Fruit fly (Drosophila melanogaster): ENCODE data around the gene M1BP.

Gene M1BP

DNA sequence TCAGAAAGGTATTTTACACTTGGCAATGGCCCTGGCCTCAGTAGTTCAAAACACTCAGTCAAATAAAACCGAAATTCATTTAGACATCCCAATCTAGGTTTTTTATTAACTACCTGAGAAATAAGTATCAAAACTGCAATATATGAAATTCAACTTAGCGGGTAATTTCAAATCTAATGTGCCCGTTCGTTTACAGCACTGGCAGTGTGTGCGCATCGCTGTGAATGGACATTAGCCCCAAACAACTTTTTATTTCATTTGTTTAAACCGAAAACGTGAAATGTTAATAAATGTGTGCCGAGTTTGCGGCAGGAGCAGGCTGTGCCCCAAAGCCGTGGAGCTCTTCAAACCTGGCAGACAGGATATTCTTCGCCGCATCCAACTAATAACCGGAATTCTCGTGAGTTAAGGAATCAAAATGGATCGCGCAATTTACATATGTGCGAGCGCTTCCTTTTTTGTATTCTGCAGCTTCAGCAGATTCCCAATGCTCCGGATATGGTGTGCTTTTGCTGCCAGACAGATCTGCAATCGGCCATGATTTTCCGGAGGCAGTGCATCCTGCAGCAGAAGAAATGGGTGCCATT, 8.4 kb downstream of the M1BP start, which contains the start of gene nom (continued):
- no peak for TF ChIP-seq CG3281 (GFP tag; optimal IDR thresholded peaks at IDR 0.05)
- TF ChIP-seq Med (GFP tag), result peak; percentile 67
- TF ChIP-seq CG6683 (GFP tag; optimal IDR thresholded peaks at IDR 0.05), result no peak
- no peak for TF ChIP-seq Adf1 (GFP tag; IDR thresholded peaks at IDR 0.05)
- TF ChIP-seq schlank (tag; optimal IDR thresholded peaks at IDR 0.05), result no peak
- TF ChIP-seq Dbx (GFP tag; IDR thresholded peaks at IDR 0.05), result no peak
- TF ChIP-seq grau (tag; optimal IDR thresholded peaks at IDR 0.05), result no peak
- TF ChIP-seq ro (GFP tag; IDR thresholded peaks at IDR 0.05), result no peak
- TF ChIP-seq CG11723 (GFP tag; optimal IDR thresholded peaks at IDR 0.05), result no peak
- TF ChIP-seq ssp (GFP tag; IDR thresholded peaks at IDR 0.05), result no peak
- no peak for TF ChIP-seq CG7987 (GFP tag; optimal IDR thresholded peaks at IDR 0.05)
- no peak for TF ChIP-seq CG18599 (GFP tag; optimal IDR thresholded peaks at IDR 0.05)
- TF ChIP-seq CG16815 (GFP tag; optimal IDR thresholded peaks at IDR 0.05), result no peak
- no peak for TF ChIP-seq CG9932 (GFP tag; IDR thresholded peaks at IDR 0.05)
- no peak for TF ChIP-seq CG15601 (tag; optimal IDR thresholded peaks at IDR 0.05)
- no peak for TF ChIP-seq Awh (GFP tag; IDR thresholded peaks at IDR 0.05)
- TF ChIP-seq cwo (GFP tag; optimal IDR thresholded peaks at IDR 0.05), result no peak
- TF ChIP-seq emc (GFP tag; optimal IDR thresholded peaks at IDR 0.05), result no peak
- no peak for TF ChIP-seq ara (GFP tag; IDR thresholded peaks at IDR 0.05)
- TF ChIP-seq lab (GFP tag; optimal IDR thresholded peaks at IDR 0.05), result no peak
- TF ChIP-seq CG12236 (GFP tag; optimal IDR thresholded peaks at IDR 0.05), result no peak
- TF ChIP-seq CG30020 (tag; optimal IDR thresholded peaks at IDR 0.05), result no peak
- no peak for TF ChIP-seq CG11504 (tag; optimal IDR thresholded peaks at IDR 0.05)
- no peak for TF ChIP-seq crc (GFP tag; optimal IDR thresholded peaks at IDR 0.05)
- no peak for TF ChIP-seq CG8359 (GFP tag; optimal IDR thresholded peaks at IDR 0.05; ENCODE audit: borderline replicate concordance)
- TF ChIP-seq esg (GFP tag; conservative IDR thresholded peaks at IDR 0.05), result no peak
- no peak for TF ChIP-seq CG31224 (GFP tag; IDR thresholded peaks at IDR 0.05)
- TF ChIP-seq p53 (GFP tag; optimal IDR thresholded peaks at IDR 0.05), result no peak

DNA sequence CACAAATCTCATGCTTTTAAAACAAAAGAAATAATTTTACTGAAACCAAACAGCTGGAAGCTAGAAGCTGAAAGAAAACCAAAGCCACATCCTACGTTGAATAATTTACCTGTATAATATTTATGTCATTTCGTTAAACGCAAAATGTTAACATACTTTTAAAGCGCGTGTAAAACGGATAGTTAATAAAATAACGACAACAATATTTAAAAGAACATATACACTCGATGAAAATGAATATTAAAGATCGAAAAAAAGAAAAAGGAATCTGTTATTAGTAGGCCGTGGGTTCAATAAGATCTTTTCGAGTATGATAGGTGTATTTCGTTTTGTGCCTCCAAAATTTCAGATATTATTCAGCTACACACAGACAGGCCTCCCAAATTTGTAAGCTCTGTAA, 10.4 kb downstream of the M1BP start, which contains the start of gene CG8136:
Gene CG8136, plus strand, starts transcription at position 301 of the 400 bp plus-strand sequence.
- no peak for TF ChIP-seq corto (GFP tag; optimal IDR thresholded peaks at IDR 0.05)
- no peak for TF ChIP-seq mam (GFP tag; optimal IDR thresholded peaks at IDR 0.05)
- no peak for TF ChIP-seq ems (GFP tag; optimal IDR thresholded peaks at IDR 0.05)
- TF ChIP-seq emc (GFP tag; optimal IDR thresholded peaks at IDR 0.05), result no peak
- TF ChIP-seq grau (tag; optimal IDR thresholded peaks at IDR 0.05), result no peak
- TF ChIP-seq Chrac-16 (GFP tag; optimal IDR thresholded peaks at IDR 0.05), result no peak
- no peak for TF ChIP-seq shn (GFP tag; optimal IDR thresholded peaks at IDR 0.05)
- no peak for TF ChIP-seq Ets97D (GFP tag; optimal IDR thresholded peaks at IDR 0.05)
- no peak for TF ChIP-seq ac (GFP tag; optimal IDR thresholded peaks at IDR 0.05)
- no peak for TF ChIP-seq croc (GFP tag; conservative IDR thresholded peaks at IDR 0.05)
- TF ChIP-seq org-1 (GFP tag; optimal IDR thresholded peaks at IDR 0.05), result no peak
- no peak for TF ChIP-seq CG17802 (tag; optimal IDR thresholded peaks at IDR 0.05)
- TF ChIP-seq CG34224 (GFP tag; IDR thresholded peaks at IDR 0.05; ENCODE audit: partially characterized antibody), result no peak
- TF ChIP-seq cwo (GFP tag; optimal IDR thresholded peaks at IDR 0.05), result no peak
- TF ChIP-seq CG10267 (tag; optimal IDR thresholded peaks at IDR 0.05), result no peak
- no peak for TF ChIP-seq repo (GFP tag; optimal IDR thresholded peaks at IDR 0.05)
- no peak for TF ChIP-seq sim (GFP tag; IDR thresholded peaks at IDR 0.05)

All from whole organism, embryonic.